Worm (Caenorhabditis elegans): ENCODE data around the gene C15C8.6.

Gene C15C8.6

ce11 chrV:12706511-12706910 lies 44.8 kb downstream of the C15C8.6 start (continued):
- no peak for TF ChIP-seq F57A8.1 (GFP tag; optimal IDR thresholded peaks at IDR 0.05)

- TF ChIP-seq F10E7.11 (tag; optimal IDR thresholded peaks at IDR 0.05), result no peak
Observed at ce11 chrV:12704077-12704476, 47.3 kb downstream of the C15C8.6 start, which contains the start of gene R11D1.1. Gene R11D1.1, plus strand, starts transcription at chrV:12704377.

ce11 chrV:12701613-12702012 lies 49.7 kb downstream of the C15C8.6 start:
- TF ChIP-seq cebp-2 (GFP tag; IDR thresholded peaks at IDR 0.05) (no peak), C17E4.6 (GFP tag; IDR thresholded peaks at IDR 0.05) (no peak), nhr-80 (tag; optimal IDR thresholded peaks at IDR 0.05) (no peak), F10E7.11 (tag; optimal IDR thresholded peaks at IDR 0.05) (no peak), nfyb-1 (GFP tag; IDR thresholded peaks at IDR 0.05) (no peak), efl-1 (GFP tag; optimal IDR thresholded peaks at IDR 0.05) (no peak), egl-44 (GFP tag; IDR thresholded peaks at IDR 0.05) (no peak), let-526 (GFP tag; IDR thresholded peaks at IDR 0.05) (no peak), lsy-27 (tag; optimal IDR thresholded peaks at IDR 0.05; ENCODE audit: borderline replicate concordance, insufficient read depth) (no peak), mel-28 (tag; optimal IDR thresholded peaks at IDR 0.05; ENCODE audit: borderline replicate concordance) (no peak), mcd-1 (GFP tag; IDR thresholded peaks at IDR 0.05) (no peak)

Data from whole organism, young adult.